Fruit fly (Drosophila melanogaster) whole organism, wandering third instar larva: ENCODE results near the gene RtGEF.

Source experiments
- Abd-B ChIP-seq: fragments of >200 bp; optimal IDR thresholded peaks from 2 replicates; lab custom pipeline; 2017; ENCODE audit warnings: missing biosample characterization, missing genetic modification characterization
- CG32264 ChIP-seq: fragments of 200-800 bp; sonication (Bioruptor generic); optimal IDR thresholded peaks from 2 replicates; lab custom pipeline; 2016; ENCODE audit warnings: missing biosample characterization, missing genetic modification characterization
- Dfd ChIP-seq: fragments of >200 bp; optimal IDR thresholded peaks from 2 replicates; lab custom pipeline; 2017; ENCODE audit warnings: missing biosample characterization, missing genetic modification characterization
- GATAd ChIP-seq: sonication (Bioruptor generic); optimal IDR thresholded peaks from 2 replicates; lab custom pipeline; 2016; ENCODE audit warnings: missing biosample characterization, missing genetic modification characterization
- Hnf4 ChIP-seq: fragments of 200-800 bp; sonication (Bioruptor generic); optimal IDR thresholded peaks from 2 replicates; lab custom pipeline; 2016; ENCODE audit warnings: missing biosample characterization, mild to moderate bottlenecking, missing genetic modification characterization
- Jra ChIP-seq: sonication (Bioruptor generic); optimal IDR thresholded peaks from 2 replicates; lab custom pipeline; 2016; ENCODE audit warnings: missing biosample characterization, missing genetic modification characterization
- Mio ChIP-seq: sonication (Bioruptor generic); optimal IDR thresholded peaks from 2 replicates; lab custom pipeline; 2016; ENCODE audit warnings: missing biosample characterization, missing genetic modification characterization
- Myc ChIP-seq: fragments of >200 bp; optimal IDR thresholded peaks from 2 replicates; lab custom pipeline; 2017
- N ChIP-seq: fragments of >200 bp; optimal IDR thresholded peaks from 2 replicates; lab custom pipeline; 2018; ENCODE audit warnings: missing biosample characterization, missing external identifiers, missing genetic modification characterization
- Rel ChIP-seq, 2 experiments: fragments of 200-800 bp; sonication (Bioruptor generic) in 1 of 2; optimal IDR thresholded peaks; 2 replicates in 1 of 2; 3 replicates in 1 of 2; lab custom pipeline; 2016 to 2019; ENCODE audit warnings: mild to moderate bottlenecking in 2 of 2, missing biosample characterization in 2 of 2, missing genetic modification characterization in 2 of 2, moderate library complexity in 1 of 2
- Vsx2 ChIP-seq: fragments of 200-300, 225-300 bp; sonication (Bioruptor generic); optimal IDR thresholded peaks from 2 replicates; lab custom pipeline; 2018; ENCODE audit warnings: missing biosample characterization, missing genetic modification characterization; ENCODE audit not compliant: partially characterized antibody
- br ChIP-seq: fragments of 200-800 bp; sonication (Bioruptor generic); optimal IDR thresholded peaks from 2 replicates; lab custom pipeline; 2016; ENCODE audit warnings: missing biosample characterization, missing genetic modification characterization
- dl ChIP-seq, 2 experiments: fragments of 175-275, 200-275 bp in 1 of 2; fragments of 200-275 bp in 1 of 2; sonication (Bioruptor generic); optimal IDR thresholded peaks; lab custom pipeline; 2018; ENCODE audit warnings: mild to moderate bottlenecking in 2 of 2, missing biosample characterization in 2 of 2, missing genetic modification characterization in 2 of 2, moderate library complexity in 2 of 2; ENCODE audit not compliant: partially characterized antibody in 2 of 2, insufficient read depth in 1 of 2
- dmrt93B ChIP-seq: fragments of 200-800 bp; sonication (Bioruptor generic); optimal IDR thresholded peaks from 2 replicates; lab custom pipeline; 2018; ENCODE audit warnings: missing biosample characterization, mild to moderate bottlenecking, missing genetic modification characterization
- dsf ChIP-seq: sonication (Bioruptor generic); optimal IDR thresholded peaks from 2 replicates; lab custom pipeline; 2016; ENCODE audit warnings: missing biosample characterization, missing genetic modification characterization, borderline replicate concordance
- ey ChIP-seq: fragments of 200-800 bp; sonication (Bioruptor generic); optimal IDR thresholded peaks from 2 replicates; lab custom pipeline; 2016; ENCODE audit warnings: missing biosample characterization, missing genetic modification characterization
- foxo ChIP-seq, 2 experiments: fragments of 200-800 bp; sonication (Bioruptor generic); optimal IDR thresholded peaks; 2 replicates in 1 of 2; 3 replicates in 1 of 2; lab custom pipeline; 2016 to 2017; ENCODE audit warnings: missing biosample characterization in 2 of 2, missing genetic modification characterization in 2 of 2
- h ChIP-seq: fragments of 200-800 bp; sonication (Bioruptor generic); optimal IDR thresholded peaks from 3 replicates; lab custom pipeline; 2016; ENCODE audit warnings: missing biosample characterization, mild to moderate bottlenecking, missing genetic modification characterization
- jim ChIP-seq: fragments of 175-275, 200-325 bp; sonication (Bioruptor generic); optimal IDR thresholded peaks from 2 replicates; lab custom pipeline; 2016; ENCODE audit warnings: missing biosample characterization, mild to moderate bottlenecking, missing genetic modification characterization
- lola ChIP-seq: fragments of >200 bp; optimal IDR thresholded peaks from 2 replicates; lab custom pipeline; 2017; ENCODE audit warnings: missing biosample characterization, missing genetic modification characterization
- pan ChIP-seq: fragments of >200 bp; optimal IDR thresholded peaks from 2 replicates; lab custom pipeline; 2017
- psq ChIP-seq: fragments of 200-800 bp; sonication (Bioruptor generic); optimal IDR thresholded peaks from 3 replicates; lab custom pipeline; 2017; ENCODE audit warnings: missing biosample characterization, mild to moderate bottlenecking, missing genetic modification characterization, moderate library complexity
- rgr ChIP-seq: fragments of 200-800 bp; sonication (Bioruptor generic); optimal IDR thresholded peaks from 3 replicates; lab custom pipeline; 2016; ENCODE audit warnings: missing biosample characterization, mild to moderate bottlenecking, missing genetic modification characterization
- sage ChIP-seq: fragments of 200-800 bp; sonication (Bioruptor generic); optimal IDR thresholded peaks from 2 replicates; lab custom pipeline; 2016; ENCODE audit warnings: missing biosample characterization, mild to moderate bottlenecking, missing genetic modification characterization
- tai ChIP-seq: sonication (Bioruptor generic); optimal IDR thresholded peaks from 2 replicates; lab custom pipeline; 2016; ENCODE audit warnings: missing biosample characterization, missing genetic modification characterization
- usp ChIP-seq: fragments of >200 bp; optimal IDR thresholded peaks from 2 replicates; lab custom pipeline; 2017; ENCODE audit warnings: missing biosample characterization, missing genetic modification characterization
- woc ChIP-seq: sonication (Bioruptor generic); optimal IDR thresholded peaks from 2 replicates; lab custom pipeline; 2016; ENCODE audit warnings: missing biosample characterization, mild to moderate bottlenecking, missing genetic modification characterization

The RtGEF gene

DNA sequence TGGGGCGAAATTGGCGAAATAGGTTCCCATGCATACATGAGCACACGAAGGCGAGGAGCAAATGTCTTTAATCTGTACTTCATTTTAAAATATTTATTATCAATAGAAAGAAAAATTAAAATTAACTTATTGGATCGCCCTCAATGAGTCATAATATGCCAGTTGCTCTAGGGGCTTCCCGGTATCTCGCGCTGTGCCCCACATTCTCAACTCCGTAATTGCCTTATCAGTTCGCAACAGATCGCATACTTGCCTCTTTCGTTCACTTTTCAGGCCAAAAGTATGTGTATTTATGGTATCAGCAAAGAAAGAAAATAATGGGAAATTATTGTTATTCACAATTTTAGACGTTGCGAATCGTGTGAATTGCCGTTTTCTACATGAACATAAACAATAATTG is 20.6 kb upstream of the RtGEF start:
- TF ChIP-seq woc (GFP tag; lab: Kevin White, UChicago), result no peak
- no peak for TF ChIP-seq Rel (GFP tag; optimal IDR thresholded peaks at IDR 0.05; lab: Kevin White, UChicago)
- peak; percentile 85 for TF ChIP-seq Rel (tag; optimal IDR thresholded peaks at IDR 0.05; lab: Kevin White, UChicago)
- no peak for TF ChIP-seq Abd-B (GFP tag; lab: Kevin White, UChicago)

dm6 chr2L:20332978-20333377 is 17.3 kb upstream of the RtGEF start:
- TF ChIP-seq Abd-B (GFP tag; lab: Kevin White, UChicago), result no peak
- no peak for TF ChIP-seq ey
- TF ChIP-seq jim, result no peak
- no peak for TF ChIP-seq GATAd (GFP tag; lab: Kevin White, UChicago)
- TF ChIP-seq br (GFP tag; lab: Kevin White, UChicago), result no peak
- no peak for TF ChIP-seq rgr (GFP tag; lab: Kevin White, UChicago)

dm6 chr2L:20334918-20335317 is 15.3 kb upstream of the RtGEF start:
- TF ChIP-seq dmrt93B (GFP tag; lab: Kevin White, UChicago) (no peak), Rel (GFP tag; optimal IDR thresholded peaks at IDR 0.05; lab: Kevin White, UChicago) (no peak), Rel (tag; optimal IDR thresholded peaks at IDR 0.05; lab: Kevin White, UChicago) (no peak), Hnf4 (GFP tag; lab: Kevin White, UChicago) (no peak), dl (GFP tag; optimal IDR thresholded peaks at IDR 0.05; lab: Kevin White, UChicago; ENCODE audit: insufficient read depth in 1 of 2, partially characterized antibody in 2 of 2) (no peak), br (GFP tag; lab: Kevin White, UChicago) (no peak), GATAd (GFP tag; lab: Kevin White, UChicago) (no peak), lola (GFP tag; lab: Kevin White, UChicago) (no peak), usp (GFP tag; lab: Kevin White, UChicago) (no peak)

dm6 chr2L:20337800-20338199 is 12.4 kb upstream of the RtGEF start:
- TF ChIP-seq psq (GFP tag; lab: Kevin White, UChicago) (no peak), Rel (GFP tag; optimal IDR thresholded peaks at IDR 0.05; lab: Kevin White, UChicago) (no peak), Rel (tag; optimal IDR thresholded peaks at IDR 0.05; lab: Kevin White, UChicago) (peak; percentile 29), pan (lab: Kevin White, UChicago) (no peak), h (GFP tag; lab: Kevin White, UChicago) (peak; percentile 42), br (GFP tag; lab: Kevin White, UChicago) (peak; percentile 22), sage (GFP tag; lab: Kevin White, UChicago) (no peak), Vsx2 (GFP tag; lab: Kevin White, UChicago) (peak; percentile 19)

DNA sequence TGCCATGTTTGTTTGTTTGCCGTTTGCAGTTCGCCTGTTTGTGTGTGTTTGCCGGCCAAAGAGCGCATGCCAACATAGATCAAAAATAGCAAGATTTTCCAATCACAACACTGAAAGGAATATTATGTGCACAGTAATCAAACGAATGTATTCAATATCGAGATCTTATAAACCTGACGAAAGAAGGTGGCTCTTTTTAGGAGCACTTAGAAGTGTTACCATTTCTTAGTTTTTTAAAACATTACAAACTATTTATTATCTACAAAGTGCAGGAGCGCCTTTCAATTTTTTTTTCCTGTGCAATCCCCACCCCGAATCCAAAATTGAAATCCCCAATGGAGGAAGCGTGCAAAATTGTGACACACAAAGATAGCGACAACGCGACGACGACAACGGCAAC is 9.6 kb upstream of the RtGEF start:
- TF ChIP-seq Abd-B (GFP tag; lab: Kevin White, UChicago) (no peak), foxo (GFP tag; optimal IDR thresholded peaks at IDR 0.05; lab: Kevin White, UChicago) (no peak), Vsx2 (GFP tag; lab: Kevin White, UChicago) (no peak), h (GFP tag; lab: Kevin White, UChicago) (no peak), lola (GFP tag; lab: Kevin White, UChicago) (no peak), Jra (no peak)

DNA sequence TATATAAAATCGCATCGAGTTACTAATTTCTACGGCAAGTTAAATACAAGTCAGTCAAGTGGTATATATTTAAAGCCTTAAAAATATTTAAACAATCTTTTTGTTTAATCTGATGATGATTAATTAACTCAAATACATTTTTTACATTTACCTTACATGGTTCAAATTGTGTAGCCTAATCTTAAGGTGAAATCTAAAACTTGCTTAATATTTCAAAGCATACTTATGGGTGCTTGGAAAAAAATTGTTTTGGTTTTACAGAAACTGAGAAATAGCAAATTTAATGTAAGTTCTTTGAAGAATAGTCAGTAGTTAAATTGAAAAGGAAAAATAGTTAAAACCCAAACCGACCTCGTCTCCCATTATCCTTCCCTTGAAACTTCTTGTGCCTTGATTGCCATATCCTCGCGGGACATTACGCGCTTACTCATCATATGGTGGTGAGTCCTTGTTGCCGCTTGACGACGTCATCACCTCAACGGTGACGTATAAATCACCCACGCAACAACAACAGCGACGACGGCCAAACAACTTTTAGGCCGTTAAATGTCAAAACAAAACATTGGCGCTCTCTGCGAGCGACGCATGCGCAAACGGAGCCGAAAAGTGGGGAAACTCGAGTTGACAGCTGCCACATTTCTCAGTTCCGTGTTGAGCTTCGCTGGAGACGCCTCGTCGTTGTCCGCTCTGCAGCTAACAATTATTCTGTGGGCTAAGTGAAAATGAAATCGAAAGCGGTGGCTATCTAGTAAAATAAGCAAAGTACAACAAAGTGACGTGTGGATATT is 8.8 kb upstream of the RtGEF start:
- TF ChIP-seq Vsx2 (GFP tag; lab: Kevin White, UChicago) (peak; percentile 68), psq (GFP tag; lab: Kevin White, UChicago) (no peak), ey (no peak), Myc (lab: Kevin White, UChicago) (peak; percentile 80), sage (GFP tag; lab: Kevin White, UChicago) (no peak), Jra (no peak), Mio (no peak), Abd-B (GFP tag; lab: Kevin White, UChicago) (no peak), Rel (GFP tag; optimal IDR thresholded peaks at IDR 0.05; lab: Kevin White, UChicago) (no peak), Rel (tag; optimal IDR thresholded peaks at IDR 0.05; lab: Kevin White, UChicago) (no peak), usp (GFP tag; lab: Kevin White, UChicago) (no peak), CG32264 (no peak)

DNA sequence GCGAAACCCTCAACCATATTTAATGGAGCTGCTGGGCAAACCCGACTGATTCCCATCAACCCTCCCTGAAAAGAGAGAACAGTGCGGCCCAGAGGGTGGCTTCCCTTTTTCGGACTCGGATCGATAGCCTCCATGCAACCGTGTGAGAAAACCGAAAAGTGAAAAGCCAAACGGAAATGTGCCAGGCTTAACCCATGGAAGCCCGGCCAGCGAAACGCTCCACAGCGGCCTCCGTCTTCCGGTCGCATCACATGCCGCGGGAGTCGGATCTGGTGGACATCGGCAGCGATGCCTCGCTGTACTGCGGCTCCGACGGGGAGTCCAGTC is 8.3 kb upstream of the RtGEF start:
- TF ChIP-seq N (GFP tag; lab: Kevin White, UChicago) (no peak), Hnf4 (GFP tag; lab: Kevin White, UChicago) (no peak), Dfd (GFP tag; lab: Kevin White, UChicago) (no peak), woc (GFP tag; lab: Kevin White, UChicago) (no peak), dsf (GFP tag; lab: Kevin White, UChicago) (no peak), dl (GFP tag; optimal IDR thresholded peaks at IDR 0.05; lab: Kevin White, UChicago; ENCODE audit: insufficient read depth in 1 of 2, partially characterized antibody in 2 of 2) (no peak), tai (no peak)
